Worm (Caenorhabditis elegans) whole organism, L4 larva: Measurements from ENCODE around the gene rabn-5.

Source experiments
- D1046.2 ChIP-seq: fragments of 200-800 bp; sonication (Bioruptor generic); IDR thresholded peaks from 2 replicates; pipeline ENCODE4 v1.3.6; 2022; ENCODE audit warnings: missing genetic modification characterization, missing compliant biosample characterization
- F37D6.2 ChIP-seq: sonication (generic microtip); optimal IDR thresholded peaks from 2 replicates; lab custom pipeline; 2016; ENCODE audit warnings: mild to moderate bottlenecking, missing genetic modification characterization, missing compliant biosample characterization
- T26A8.4 ChIP-seq: fragments of 200-800 bp; sonication (Bioruptor generic); IDR thresholded peaks from 2 replicates; pipeline ENCODE4 v1.3.6; 2022; ENCODE audit warnings: missing genetic modification characterization, missing compliant biosample characterization
- Y105C5A.15 ChIP-seq: fragments of 200-800 bp; sonication (Bioruptor generic); IDR thresholded peaks from 2 replicates; pipeline ENCODE4 v1.3.6; 2022; ENCODE audit warnings: missing genetic modification characterization, missing compliant biosample characterization
- Y48G9A.11 ChIP-seq: fragments of 200-800 bp; sonication (Bioruptor generic); IDR thresholded peaks from 2 replicates; pipeline ENCODE4 v1.3.6; 2022; ENCODE audit warnings: missing genetic modification reagents, missing genetic modification characterization, missing compliant biosample characterization
- aha-1 ChIP-seq: fragments of 150-350 bp; peaks from one replicate; lab custom pipeline; 2014; ENCODE audit warnings: missing biosample characterization, missing genetic modification characterization
- ceh-28 ChIP-seq: fragments of 150-350 bp; optimal IDR thresholded peaks from 2 replicates; lab custom pipeline; 2014; ENCODE audit warnings: missing biosample characterization, missing genetic modification reagents, missing genetic modification characterization
- ceh-44 ChIP-seq: fragments of 200-800 bp; sonication (Bioruptor generic); IDR thresholded peaks from 2 replicates; pipeline ENCODE4 v1.3.6; 2022; ENCODE audit warnings: missing genetic modification reagents, missing genetic modification characterization, missing compliant biosample characterization
- daf-16 ChIP-seq, 3 experiments: sonication (generic microtip); optimal IDR thresholded peaks; 2 replicates each; lab custom pipeline; 2016 to 2017; ENCODE audit warnings: missing genetic modification characterization in 3 of 3, missing genetic modification reagents in 3 of 3, mild to moderate bottlenecking in 2 of 3, missing compliant biosample characterization in 2 of 3, missing biosample characterization in 1 of 3, moderate library complexity in 1 of 3
- daf-8 ChIP-seq: fragments of 200-800 bp; sonication (Bioruptor generic); IDR thresholded peaks from 2 replicates; pipeline ENCODE4 v1.3.6; 2022; ENCODE audit warnings: missing genetic modification characterization, missing compliant biosample characterization
- dmd-6 ChIP-seq: fragments of 200-800 bp; sonication (Bioruptor generic); IDR thresholded peaks from 2 replicates; pipeline ENCODE4 v1.3.6; 2022; ENCODE audit warnings: missing genetic modification reagents, missing genetic modification characterization, missing compliant biosample characterization
- dpl-1 ChIP-seq: fragments of 150-350 bp; optimal IDR thresholded peaks from 2 replicates; lab custom pipeline; 2014; ENCODE audit warnings: missing biosample characterization, missing genetic modification reagents, missing genetic modification characterization
- duxl-1 ChIP-seq: sonication (generic microtip); optimal IDR thresholded peaks from 2 replicates; lab custom pipeline; 2016; ENCODE audit warnings: mild to moderate bottlenecking, missing genetic modification characterization, moderate library complexity, missing compliant biosample characterization; ENCODE audit not compliant: poor library complexity
- dve-1 ChIP-seq: sonication (generic microtip); optimal IDR thresholded peaks from 2 replicates; lab custom pipeline; 2017; ENCODE audit warnings: antibody characterized with exemption, mild to moderate bottlenecking, missing genetic modification characterization, missing compliant biosample characterization; ENCODE audit not compliant: insufficient read depth
- hlh-11 ChIP-seq: fragments of 200-800 bp; sonication (Bioruptor generic); optimal IDR thresholded peaks from 2 replicates; lab custom pipeline; 2018; ENCODE audit warnings: mild to moderate bottlenecking, missing genetic modification characterization, missing compliant biosample characterization
- hlh-30 ChIP-seq: sonication (generic microtip); optimal IDR thresholded peaks from 2 replicates; lab custom pipeline; 2017; ENCODE audit warnings: antibody characterized with exemption, mild to moderate bottlenecking, missing genetic modification characterization, missing compliant biosample characterization; ENCODE audit not compliant: insufficient read depth
- hmg-1.1 ChIP-seq: fragments of 200-800 bp; sonication (Bioruptor generic); IDR thresholded peaks from 2 replicates; pipeline ENCODE4 v1.3.6; 2022; ENCODE audit warnings: missing genetic modification reagents, missing genetic modification characterization, missing compliant biosample characterization
- lin-13 ChIP-seq: fragments of 150-350 bp; optimal IDR thresholded peaks from 2 replicates; lab custom pipeline; 2014; ENCODE audit warnings: missing biosample characterization, missing genetic modification reagents, missing genetic modification characterization
- lin-38 ChIP-seq: fragments of 200-800 bp; sonication (Bioruptor generic); IDR thresholded peaks from 2 replicates; pipeline ENCODE4 v1.3.6; 2022; ENCODE audit warnings: missing genetic modification reagents, missing genetic modification characterization, missing compliant biosample characterization
- lir-3 ChIP-seq: sonication (generic microtip); optimal IDR thresholded peaks from 2 replicates; lab custom pipeline; 2016; ENCODE audit warnings: mild to moderate bottlenecking, missing genetic modification characterization, missing compliant biosample characterization
- lsy-2 ChIP-seq, 2 experiments: fragments of 150-350 bp in 1 of 2; sonication (generic microtip) in 1 of 2; optimal IDR thresholded peaks; 2 replicates each; lab custom pipeline; 2014 to 2017; ENCODE audit warnings: missing biosample characterization in 2 of 2, missing genetic modification characterization in 2 of 2
- madf-5 ChIP-seq, 2 experiments: fragments of 200-800 bp; sonication (Bioruptor generic); IDR thresholded peaks; 2 replicates each; pipeline ENCODE4 v1.3.6; 2022; ENCODE audit warnings: missing compliant biosample characterization in 2 of 2, missing genetic modification characterization in 2 of 2
- mdl-1 ChIP-seq, 2 experiments: fragments of 150-350 bp in 1 of 2; sonication (generic microtip) in 1 of 2; optimal IDR thresholded peaks; 2 replicates each; lab custom pipeline; 2014 to 2017; ENCODE audit warnings: missing biosample characterization in 2 of 2, missing genetic modification characterization in 2 of 2
- mdt-29 ChIP-seq: fragments of 200-800 bp; sonication (Bioruptor generic); IDR thresholded peaks from 2 replicates; pipeline ENCODE4 v1.3.6; 2022; ENCODE audit warnings: missing genetic modification reagents, missing genetic modification characterization, missing compliant biosample characterization
- mep-1 ChIP-seq: fragments of 150-350 bp; sonication (generic microtip); optimal IDR thresholded peaks from 3 replicates; lab custom pipeline; 2014; ENCODE audit warnings: missing biosample characterization, missing genetic modification characterization
- mes-2 ChIP-seq: sonication (generic microtip); optimal IDR thresholded peaks from 2 replicates; lab custom pipeline; 2016; ENCODE audit warnings: missing genotype, mild to moderate bottlenecking, missing genetic modification characterization, missing compliant biosample characterization; ENCODE audit not compliant: poor library complexity, severe bottlenecking
- mxl-2 ChIP-seq: fragments of 200-800 bp; sonication (Bioruptor generic); conservative IDR thresholded peaks from 2 replicates; pipeline ENCODE4 v1.3.6; 2022; ENCODE audit warnings: missing genetic modification reagents, missing genetic modification characterization, missing compliant biosample characterization
- mxl-3 ChIP-seq: fragments of 200-800 bp; sonication (Bioruptor generic); optimal IDR thresholded peaks from 2 replicates; lab custom pipeline; 2018; ENCODE audit warnings: mild to moderate bottlenecking, missing genetic modification characterization, missing compliant biosample characterization
- nhr-10 ChIP-seq: fragments of 150-350 bp; optimal IDR thresholded peaks from 2 replicates; lab custom pipeline; 2014; ENCODE audit warnings: missing biosample characterization, missing genetic modification characterization
- nhr-102 ChIP-seq: sonication (generic microtip); optimal IDR thresholded peaks from 2 replicates; lab custom pipeline; 2016; ENCODE audit warnings: mild to moderate bottlenecking, missing genetic modification characterization, moderate library complexity, missing compliant biosample characterization
- nhr-11 ChIP-seq: fragments of 150-350 bp; optimal IDR thresholded peaks from 2 replicates; lab custom pipeline; 2014; ENCODE audit warnings: missing biosample characterization, missing genetic modification characterization
- nhr-28 ChIP-seq: fragments of 150-350 bp; optimal IDR thresholded peaks from 2 replicates; lab custom pipeline; 2014; ENCODE audit warnings: missing biosample characterization, missing genetic modification characterization
- nhr-48 ChIP-seq: sonication (generic microtip); optimal IDR thresholded peaks from 2 replicates; lab custom pipeline; 2016; ENCODE audit warnings: mild to moderate bottlenecking, missing genetic modification characterization, missing compliant biosample characterization
- pqm-1 ChIP-seq: sonication (generic microtip); optimal IDR thresholded peaks from 2 replicates; lab custom pipeline; 2017; ENCODE audit warnings: missing biosample characterization, missing genetic modification characterization
- rbr-2 ChIP-seq: sonication (generic microtip); optimal IDR thresholded peaks from 2 replicates; lab custom pipeline; 2016; ENCODE audit warnings: missing genotype, missing genetic modification characterization, missing compliant biosample characterization
- snpc-1.2 ChIP-seq: fragments of 200-800 bp; sonication (Bioruptor generic); IDR thresholded peaks from 2 replicates; pipeline ENCODE4 v1.3.6; 2022; ENCODE audit warnings: missing genetic modification reagents, missing genetic modification characterization, missing compliant biosample characterization
- unc-130 ChIP-seq: sonication (generic microtip); optimal IDR thresholded peaks from 2 replicates; lab custom pipeline; 2016; ENCODE audit warnings: missing genetic modification reagents, missing genetic modification characterization, missing compliant biosample characterization
- unc-62 ChIP-seq, 3 experiments: fragments of 150-350 bp in 1 of 3; sonication (generic microtip); optimal IDR thresholded peaks in 2 of 3; peaks in 1 of 3; 1 replicate in 1 of 3; 2 replicates in 2 of 3; lab custom pipeline; 2014 to 2017; ENCODE audit warnings: missing biosample characterization in 3 of 3, missing genetic modification characterization in 3 of 3, missing genetic modification reagents in 3 of 3, missing genotype in 1 of 3

rabn-5 gene

ce11 chrIII:5839598-5839997 is 24.8 kb upstream of the rabn-5 start:
- peak in 1 of 2 experiments; percentile 38 for TF ChIP-seq daf-16 (GFP tag; optimal IDR thresholded peaks at IDR 0.05; lab: Kevin White, UChicago)
- no peak for TF ChIP-seq daf-16 (tag; optimal IDR thresholded peaks at IDR 0.05; lab: Kevin White, UChicago)
- TF ChIP-seq mxl-2 (GFP tag; lab: Robert Waterston, UW): 0 out of 2 replicates have a peak, but pooled peaks have one; percentile 0
- peak in 1 of 2 experiments; percentile 91 for TF ChIP-seq unc-62 (GFP tag; optimal IDR thresholded peaks at IDR 0.05 in 1 of 2; lab: Kevin White, UChicago)
- TF ChIP-seq unc-62 (tag; optimal IDR thresholded peaks at IDR 0.05; lab: Kevin White, UChicago): no peak
- TF ChIP-seq lin-13 (GFP tag; lab: Kevin White, UChicago): no peak

- TF ChIP-seq mxl-3: peak; percentile 61
- no peak for TF ChIP-seq snpc-1.2
- peak in 1 of 2 experiments; percentile 87 for TF ChIP-seq unc-62 (GFP tag; optimal IDR thresholded peaks at IDR 0.05 in 1 of 2; lab: Kevin White, UChicago)
- no peak for TF ChIP-seq unc-62 (tag; optimal IDR thresholded peaks at IDR 0.05; lab: Kevin White, UChicago)
- TF ChIP-seq pqm-1 (tag; lab: Kevin White, UChicago): peak; percentile 59
- no peak for TF ChIP-seq nhr-10
- TF ChIP-seq Y48G9A.11 (GFP tag; lab: Robert Waterston, UW): no peak
- 0 out of 2 replicates have a peak, but pooled peaks have one; percentile 8 for TF ChIP-seq mdt-29 (GFP tag; lab: Robert Waterston, UW)
- no peak for TF ChIP-seq daf-16 (GFP tag; optimal IDR thresholded peaks at IDR 0.05; lab: Kevin White, UChicago)
- peak; percentile 49 for TF ChIP-seq daf-16 (tag; optimal IDR thresholded peaks at IDR 0.05; lab: Kevin White, UChicago)
- TF ChIP-seq dve-1 (tag; lab: Kevin White, UChicago): peak; percentile 16
- TF ChIP-seq hlh-11 (tag; lab: Kevin White, UChicago): peak; percentile 45
- TF ChIP-seq mes-2: peak; percentile 24
- TF ChIP-seq nhr-28 (tag; lab: Kevin White, UChicago): peak; percentile 41
- TF ChIP-seq mxl-2 (GFP tag; lab: Robert Waterston, UW): no peak
- TF ChIP-seq madf-5 (GFP tag; IDR thresholded peaks at IDR 0.05; lab: Robert Waterston, UW): 0 out of 4 replicates have a peak, but pooled peaks of 1 of the 2 experiments have one; percentile 35
- no peak for TF ChIP-seq F37D6.2 (tag; lab: Kevin White, UChicago)
- peak; percentile 43; the same call in 1 of the 2 replicates for TF ChIP-seq dmd-6 (GFP tag; lab: Robert Waterston, UW)
These were observed 24.1 kb upstream of the rabn-5 start for ce11 chrIII:5840277-5840676.

- no peak for TF ChIP-seq nhr-11 (tag; lab: Kevin White, UChicago)
- no peak for TF ChIP-seq lir-3 (tag; lab: Kevin White, UChicago)
- TF ChIP-seq unc-62 (GFP tag; optimal IDR thresholded peaks at IDR 0.05 in 1 of 2; lab: Kevin White, UChicago): peak in 1 of 2 experiments; percentile 52
- TF ChIP-seq unc-62 (tag; optimal IDR thresholded peaks at IDR 0.05; lab: Kevin White, UChicago): no peak
- TF ChIP-seq ceh-44 (GFP tag; lab: Robert Waterston, UW): no peak
- no peak for TF ChIP-seq F37D6.2 (tag; lab: Kevin White, UChicago)
- TF ChIP-seq dmd-6 (GFP tag; lab: Robert Waterston, UW): peak; percentile 64
- TF ChIP-seq D1046.2: no peak
- no peak for TF ChIP-seq duxl-1 (tag; lab: Kevin White, UChicago)
- no peak for TF ChIP-seq daf-16 (GFP tag; optimal IDR thresholded peaks at IDR 0.05; lab: Kevin White, UChicago)
- TF ChIP-seq daf-16 (tag; optimal IDR thresholded peaks at IDR 0.05; lab: Kevin White, UChicago): peak; percentile 7
- TF ChIP-seq ceh-28: no peak
- TF ChIP-seq unc-130: no peak
- TF ChIP-seq pqm-1 (tag; lab: Kevin White, UChicago): no peak
- TF ChIP-seq mxl-3: no peak
- TF ChIP-seq hlh-30 (tag; lab: Kevin White, UChicago): peak; percentile 52
- peak; percentile 56 for TF ChIP-seq dve-1 (tag; lab: Kevin White, UChicago)
- no peak for TF ChIP-seq rbr-2 (tag; lab: Kevin White, UChicago)
- TF ChIP-seq hmg-1.1 (GFP tag; lab: Robert Waterston, UW): 0 out of 2 replicates have a peak, but pooled peaks have one; percentile 19
- TF ChIP-seq daf-8: no peak
- peak; percentile 47 for TF ChIP-seq aha-1 (tag; lab: Kevin White, UChicago)
- TF ChIP-seq, all 104 proteins: peak for 7
These were observed 23.4 kb upstream of the rabn-5 start for ce11 chrIII:5840815-5841573.

- TF ChIP-seq Y105C5A.15 (GFP tag; lab: Robert Waterston, UW): no peak
- peak; percentile 65 for TF ChIP-seq dmd-6 (GFP tag; lab: Robert Waterston, UW)
- peak; percentile 76 for TF ChIP-seq nhr-28 (tag; lab: Kevin White, UChicago)
- TF ChIP-seq mdl-1 (tag; optimal IDR thresholded peaks at IDR 0.05; lab: Kevin White, UChicago): peak; percentile 7 to 83
- peak; percentile 86 for TF ChIP-seq hlh-30 (tag; lab: Kevin White, UChicago)
- TF ChIP-seq hlh-11 (tag; lab: Kevin White, UChicago): peak; percentile 71
- TF ChIP-seq lin-38 (GFP tag; lab: Robert Waterston, UW): no peak
- TF ChIP-seq mxl-3: peak; percentile 67
- 0 out of 2 replicates have a peak, but pooled peaks have one; percentile 23 for TF ChIP-seq T26A8.4 (GFP tag; lab: Robert Waterston, UW)
- no peak for TF ChIP-seq nhr-102
- peak; percentile 50 for TF ChIP-seq mep-1 (tag; lab: Kevin White, UChicago)
- peak in 1 of 2 experiments; percentile 59 for TF ChIP-seq lsy-2 (tag; optimal IDR thresholded peaks at IDR 0.05; lab: Kevin White, UChicago)
- no peak for TF ChIP-seq mdt-29 (GFP tag; lab: Robert Waterston, UW)
- peak; percentile 33 for TF ChIP-seq nhr-48
- peak; percentile 74 for TF ChIP-seq nhr-11 (tag; lab: Kevin White, UChicago)
- TF ChIP-seq dve-1 (tag; lab: Kevin White, UChicago): peak; percentile 53
- TF ChIP-seq dpl-1 (GFP tag; lab: Kevin White, UChicago): peak; percentile 6
These were observed 22.7 kb upstream of the rabn-5 start for ce11 chrIII:5841676-5842075.
